Fruit fly (Drosophila melanogaster): ENCODE data around the gene IntS2.

The IntS2 gene

DNA sequence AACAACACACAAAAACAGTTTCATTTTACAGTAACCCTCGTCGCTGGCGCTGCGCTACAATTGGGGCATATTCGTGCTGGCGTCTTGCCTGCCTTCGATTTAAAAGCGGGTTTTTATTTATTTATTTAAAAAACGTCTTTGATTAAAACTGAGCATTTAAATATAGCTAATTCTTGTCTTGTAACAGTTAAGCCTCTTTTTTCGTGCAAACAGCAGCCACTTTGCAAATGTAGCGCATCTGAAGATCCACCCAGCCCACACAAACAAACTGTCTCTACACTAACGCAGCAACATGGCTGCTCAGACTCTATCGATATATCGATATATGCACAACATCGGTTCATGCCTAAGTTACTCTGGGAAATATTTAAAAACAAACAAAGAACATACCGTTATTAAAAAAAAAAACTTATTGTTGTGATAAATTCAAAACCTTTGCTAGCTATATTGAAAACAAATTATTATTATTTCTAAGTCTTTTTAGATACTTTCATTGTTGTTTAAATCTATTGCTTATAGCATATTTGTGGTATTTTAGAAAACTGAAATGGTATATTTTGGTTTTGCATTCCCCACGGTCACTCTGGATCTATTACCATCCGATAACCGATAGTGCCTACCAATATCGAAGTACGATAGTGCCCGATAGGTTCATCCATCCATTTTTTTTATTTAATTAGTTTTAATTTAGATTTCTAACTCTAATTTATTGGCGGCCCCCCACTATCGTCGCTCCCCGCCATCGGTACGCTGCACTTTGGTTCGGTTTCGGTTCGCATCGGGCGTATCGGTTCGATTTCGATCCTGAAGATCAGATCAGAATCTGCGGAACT is 46.3 kb upstream of the IntS2 start, which contains the start of the genes CG8188 and par-6 (continued):
- TF ChIP-seq CG7368 (GFP tag; optimal IDR thresholded peaks at IDR 0.05) (peak; percentile 88), ss (GFP tag; optimal IDR thresholded peaks at IDR 0.05) (peak; percentile 59 to 73), CG3919 (GFP tag; optimal IDR thresholded peaks at IDR 0.05) (peak; percentile 87), OdsH (GFP tag; optimal IDR thresholded peaks at IDR 0.05) (peak; percentile 87), Gug (GFP tag; IDR thresholded peaks at IDR 0.05) (peak; percentile 71), Lpt (GFP tag; optimal IDR thresholded peaks at IDR 0.05) (peak; percentile 71), net (GFP tag; optimal IDR thresholded peaks at IDR 0.05) (peak; percentile 84), CG6163 (GFP tag; IDR thresholded peaks at IDR 0.05) (peak; percentile 83), dac (GFP tag; optimal IDR thresholded peaks at IDR 0.05) (peak; percentile 68), Blimp-1 (GFP tag; optimal IDR thresholded peaks at IDR 0.05) (peak; percentile 61), CG9139 (GFP tag; optimal IDR thresholded peaks at IDR 0.05) (peak; percentile 64), salr (GFP tag; optimal IDR thresholded peaks at IDR 0.05) (peak in 1 of 2 experiments; percentile 64), svp (GFP tag) (peak; percentile 94), CG32006 (GFP tag; optimal IDR thresholded peaks at IDR 0.05) (peak; percentile 83), cyc (GFP tag; optimal IDR thresholded peaks at IDR 0.05) (peak; percentile 88), pdm3 (GFP tag; optimal IDR thresholded peaks at IDR 0.05) (peak; percentile 93), spab (GFP tag; optimal IDR thresholded peaks at IDR 0.05) (peak; percentile 68), Sox102F (GFP tag; optimal IDR thresholded peaks at IDR 0.05) (peak; percentile 92)

DNA sequence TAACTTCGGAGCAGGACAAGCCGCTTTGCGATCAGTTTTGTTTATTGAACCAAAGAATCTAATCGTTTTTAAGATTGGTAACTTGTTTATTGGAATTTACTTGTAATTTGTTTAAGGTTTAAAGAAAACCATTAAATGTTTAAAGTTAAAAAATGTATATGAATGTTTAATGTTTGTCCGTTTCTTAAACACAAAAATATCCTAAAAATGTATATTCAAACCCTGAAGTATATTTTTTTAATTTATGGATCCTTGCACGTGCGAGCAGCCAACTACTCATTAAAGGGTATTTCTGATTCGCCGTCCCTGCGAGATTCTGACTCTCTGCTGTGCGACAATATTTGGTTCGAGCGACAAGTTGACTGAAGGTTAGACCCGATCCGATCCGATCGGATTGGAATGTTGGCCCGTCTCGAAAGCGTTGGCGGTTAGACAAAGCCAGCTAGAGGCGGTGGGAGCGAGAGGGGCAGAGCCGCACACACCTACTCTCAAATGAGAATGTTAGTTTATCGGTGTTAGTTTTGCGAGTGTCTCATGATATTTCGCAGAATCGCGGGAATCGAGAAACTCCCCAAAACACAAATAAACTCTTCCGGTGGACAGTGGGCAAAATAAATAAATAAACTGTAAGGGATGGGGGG is 42.4 kb upstream of the IntS2 start:
- peak; percentile 57 for TF ChIP-seq CG6854 (GFP tag; optimal IDR thresholded peaks at IDR 0.05)
- peak; percentile 93 for TF ChIP-seq lz (GFP tag; optimal IDR thresholded peaks at IDR 0.05)
- peak; percentile 76 for TF ChIP-seq Sox15 (GFP tag; optimal IDR thresholded peaks at IDR 0.05)
- peak; percentile 92 for TF ChIP-seq pdm3 (GFP tag; optimal IDR thresholded peaks at IDR 0.05)
- TF ChIP-seq CG32006 (GFP tag; optimal IDR thresholded peaks at IDR 0.05), result peak; percentile 95
- TF ChIP-seq CG1621 (tag; optimal IDR thresholded peaks at IDR 0.05), result peak; percentile 64
- peak; percentile 75 for TF ChIP-seq CG11902 (GFP tag; optimal IDR thresholded peaks at IDR 0.05)
- TF ChIP-seq Met (GFP tag; optimal IDR thresholded peaks at IDR 0.05), result peak; percentile 93
- TF ChIP-seq Blimp-1 (GFP tag; optimal IDR thresholded peaks at IDR 0.05), result peak; percentile 80
- peak; percentile 86 for TF ChIP-seq acj6 (GFP tag; optimal IDR thresholded peaks at IDR 0.05)
- peak; percentile 92 for TF ChIP-seq CG15336 (GFP tag; IDR thresholded peaks at IDR 0.05)
- TF ChIP-seq CG10669 (GFP tag; optimal IDR thresholded peaks at IDR 0.05), result peak; percentile 86
- peak; percentile 84 for TF ChIP-seq CG9139 (GFP tag; optimal IDR thresholded peaks at IDR 0.05)
- peak; percentile 94 for TF ChIP-seq esn (GFP tag; optimal IDR thresholded peaks at IDR 0.05)
- TF ChIP-seq Sox102F (GFP tag; optimal IDR thresholded peaks at IDR 0.05), result peak; percentile 92
- peak; percentile 77 for TF ChIP-seq vri (GFP tag; optimal IDR thresholded peaks at IDR 0.05)
- peak; percentile 89 for TF ChIP-seq CG8632 (GFP tag; optimal IDR thresholded peaks at IDR 0.05)
- TF ChIP-seq eg (GFP tag; IDR thresholded peaks at IDR 0.05), result peak; percentile 74; the same call in 2 of the 3 replicates
- peak; percentile 89 for TF ChIP-seq Hr4 (GFP tag; optimal IDR thresholded peaks at IDR 0.05)
- TF ChIP-seq CG6163 (GFP tag; IDR thresholded peaks at IDR 0.05), result peak; percentile 74; the same call in 2 of the 3 replicates
- peak; percentile 90 for TF ChIP-seq Smox (GFP tag; optimal IDR thresholded peaks at IDR 0.05)
- peak; percentile 89 to 92 for TF ChIP-seq ss (GFP tag; optimal IDR thresholded peaks at IDR 0.05)
- TF ChIP-seq CG6792 (GFP tag; optimal IDR thresholded peaks at IDR 0.05), result peak; percentile 88
- TF ChIP-seq CG31627 (GFP tag; optimal IDR thresholded peaks at IDR 0.05), result peak; percentile 88
- peak; percentile 90 for TF ChIP-seq net (GFP tag; optimal IDR thresholded peaks at IDR 0.05)
- TF ChIP-seq achi (GFP tag; optimal IDR thresholded peaks at IDR 0.05), result peak; percentile 88
- peak; percentile 87 for TF ChIP-seq CG3032 (tag; optimal IDR thresholded peaks at IDR 0.05)
- peak; percentile 89 for TF ChIP-seq CG8119 (GFP tag; IDR thresholded peaks at IDR 0.05)
- peak; percentile 91 for TF ChIP-seq Sox14 (GFP tag; optimal IDR thresholded peaks at IDR 0.05)
- peak; percentile 80 for TF ChIP-seq dac (GFP tag; optimal IDR thresholded peaks at IDR 0.05)
- TF ChIP-seq Ets96B (tag; optimal IDR thresholded peaks at IDR 0.05), result peak; percentile 83
- peak; percentile 89 for TF ChIP-seq Eip75B (GFP tag; optimal IDR thresholded peaks at IDR 0.05)
- peak; percentile 84 for TF ChIP-seq CG4318 (GFP tag; optimal IDR thresholded peaks at IDR 0.05)
- TF ChIP-seq svp (GFP tag), result peak; percentile 97
- TF ChIP-seq Eip78C (GFP tag), result peak; percentile 98
- TF ChIP-seq CG34406 (GFP tag; optimal IDR thresholded peaks at IDR 0.05), result peak; percentile 86
- TF ChIP-seq cyc (GFP tag; optimal IDR thresholded peaks at IDR 0.05), result peak; percentile 85
- TF ChIP-seq Gug (GFP tag; IDR thresholded peaks at IDR 0.05), result peak; percentile 56
- peak; percentile 76 for TF ChIP-seq CG7368 (GFP tag; optimal IDR thresholded peaks at IDR 0.05)
- peak; percentile 94 for TF ChIP-seq topi (GFP tag; optimal IDR thresholded peaks at IDR 0.05)

Measured in whole organism, prepupa.